Fruit fly (Drosophila melanogaster): ENCODE results near the gene CAH6.

CAH6 gene

dm6 chr3R:31220456-31221336, 36.7 kb upstream of the CAH6 start, which contains the start of gene CG12054:
TSS of gene CG12054 (plus strand) at chr3R:31220702.
- TF ChIP-seq rn (GFP tag; IDR thresholded peaks at IDR 0.05) (no peak), EcR (GFP tag; optimal IDR thresholded peaks at IDR 0.05) (no peak)

dm6 chr3R:31221337-31222047, 35.9 kb upstream of the CAH6 start:
- TF ChIP-seq Snoo (tag; optimal IDR thresholded peaks at IDR 0.05) (peak; percentile 60), CG8301 (tag; optimal IDR thresholded peaks at IDR 0.05) (peak; percentile 71), rn (GFP tag; IDR thresholded peaks at IDR 0.05) (no peak), fd96Ca (GFP tag; IDR thresholded peaks at IDR 0.05) (no peak), CG34367 (tag; optimal IDR thresholded peaks at IDR 0.05) (peak; percentile 79), Pif1A (GFP tag; optimal IDR thresholded peaks at IDR 0.05) (peak; percentile 61), CG32121 (GFP tag; IDR thresholded peaks at IDR 0.05) (no peak), CG8159 (tag; optimal IDR thresholded peaks at IDR 0.05) (peak; percentile 58), CG13204 (GFP tag; optimal IDR thresholded peaks at IDR 0.05) (peak; percentile 90), CG17806 (tag; optimal IDR thresholded peaks at IDR 0.05) (peak; percentile 16), EcR (GFP tag; optimal IDR thresholded peaks at IDR 0.05) (peak; percentile 88), CG15710 (tag; optimal IDR thresholded peaks at IDR 0.05) (peak; percentile 72), CG9948 (tag; optimal IDR thresholded peaks at IDR 0.05) (peak; percentile 57), gl (tag; optimal IDR thresholded peaks at IDR 0.05) (peak; percentile 90), Ets98B (GFP tag; IDR thresholded peaks at IDR 0.05) (no peak), Pif1B (GFP tag; optimal IDR thresholded peaks at IDR 0.05) (peak; percentile 71), CG14655 (GFP tag; optimal IDR thresholded peaks at IDR 0.05) (peak; percentile 85)

dm6 chr3R:31222125-31222889, 35.1 kb upstream of the CAH6 start:
- peak; percentile 60 for TF ChIP-seq Snoo (tag; optimal IDR thresholded peaks at IDR 0.05)
- no peak for TF ChIP-seq D1 (tag; optimal IDR thresholded peaks at IDR 0.05)
- peak; percentile 48 for TF ChIP-seq CG17806 (tag; optimal IDR thresholded peaks at IDR 0.05)
- no peak for TF ChIP-seq CG13204 (GFP tag; optimal IDR thresholded peaks at IDR 0.05)
- TF ChIP-seq Pif1A (GFP tag; optimal IDR thresholded peaks at IDR 0.05) = peak; percentile 59
- TF ChIP-seq CG34367 (tag; optimal IDR thresholded peaks at IDR 0.05) = peak; percentile 67
- no peak for TF ChIP-seq EcR (GFP tag; optimal IDR thresholded peaks at IDR 0.05)
- TF ChIP-seq CG14655 (GFP tag; optimal IDR thresholded peaks at IDR 0.05) = peak; percentile 54
- TF ChIP-seq CG9948 (tag; optimal IDR thresholded peaks at IDR 0.05) = peak; percentile 56
- peak; percentile 51 for TF ChIP-seq CG8301 (tag; optimal IDR thresholded peaks at IDR 0.05)
- TF ChIP-seq CG8159 (tag; optimal IDR thresholded peaks at IDR 0.05) = peak; percentile 72
- TF ChIP-seq CG15710 (tag; optimal IDR thresholded peaks at IDR 0.05) = peak; percentile 62
- no peak for TF ChIP-seq gl (tag; optimal IDR thresholded peaks at IDR 0.05)

- no peak for TF ChIP-seq CG4496 (GFP tag; IDR thresholded peaks at IDR 0.05)
- no peak for TF ChIP-seq CG10348 (GFP tag; IDR thresholded peaks at IDR 0.05)
- TF ChIP-seq Pif1B (GFP tag; optimal IDR thresholded peaks at IDR 0.05) = no peak
- TF ChIP-seq rn (GFP tag; IDR thresholded peaks at IDR 0.05) = no peak
- TF ChIP-seq CG8301 (tag; optimal IDR thresholded peaks at IDR 0.05) = no peak
- TF ChIP-seq EcR (GFP tag; optimal IDR thresholded peaks at IDR 0.05) = no peak
- no peak for TF ChIP-seq CG8159 (tag; optimal IDR thresholded peaks at IDR 0.05)
- TF ChIP-seq CG32121 (GFP tag; IDR thresholded peaks at IDR 0.05) = no peak
Observed at dm6 chr3R:31222890-31223569, 34.4 kb upstream of the CAH6 start.

dm6 chr3R:31223971-31224860, 33.2 kb upstream of the CAH6 start:
- no peak for TF ChIP-seq CG13204 (GFP tag; optimal IDR thresholded peaks at IDR 0.05)
- TF ChIP-seq EcR (GFP tag; optimal IDR thresholded peaks at IDR 0.05) = peak; percentile 49

Measured in whole organism, pupa.